Fruit fly (Drosophila melanogaster) whole organism, embryonic: Measurements from ENCODE around the gene rush.

ENCODE experiments used
- CG10366 ChIP-seq: fragments of 200-800 bp; sonication (Bioruptor generic); IDR thresholded peaks from 2 replicates; pipeline ENCODE4 v1.3.6; 2022; ENCODE audit warnings: missing biosample characterization, missing genetic modification characterization
- CG10431 ChIP-seq: fragments of 200-800 bp; sonication (Bioruptor generic); optimal IDR thresholded peaks from 3 replicates; lab custom pipeline; 2018; ENCODE audit warnings: missing biosample characterization, mild to moderate bottlenecking, missing genetic modification characterization
- CG11398 ChIP-seq: fragments of 200-800 bp; sonication (Bioruptor generic); optimal IDR thresholded peaks from 2 replicates; lab custom pipeline; 2016; ENCODE audit warnings: missing biosample characterization, missing genetic modification characterization
- CG12104 ChIP-seq: fragments of 200-800 bp; sonication (Bioruptor generic); optimal IDR thresholded peaks from 3 replicates; lab custom pipeline; 2016; ENCODE audit warnings: missing biosample characterization, missing genetic modification characterization
- CG13775 ChIP-seq: fragments of 200-800 bp; sonication (Bioruptor generic); optimal IDR thresholded peaks from 3 replicates; lab custom pipeline; 2017; ENCODE audit warnings: missing biosample characterization, mild to moderate bottlenecking, missing genetic modification characterization
- CG13894 ChIP-seq: fragments of 200-800 bp; sonication (Bioruptor generic); optimal IDR thresholded peaks from 3 replicates; lab custom pipeline; 2018; ENCODE audit warnings: missing biosample characterization, mild to moderate bottlenecking, missing genetic modification characterization, moderate library complexity
- CG15073 ChIP-seq: fragments of 200-800 bp; sonication (Bioruptor generic); optimal IDR thresholded peaks from 2 replicates; lab custom pipeline; 2016; ENCODE audit warnings: missing biosample characterization, missing genetic modification characterization
- CG15269 ChIP-seq: fragments of 200-800 bp; sonication (Bioruptor generic); optimal IDR thresholded peaks from 2 replicates; lab custom pipeline; 2018; ENCODE audit warnings: missing biosample characterization, mild to moderate bottlenecking, missing genetic modification characterization, moderate library complexity
- CG17328 ChIP-seq: fragments of 200-800 bp; sonication (Bioruptor generic); IDR thresholded peaks from 2 replicates; pipeline ENCODE4 v1.3.6; 2022; ENCODE audit warnings: missing biosample characterization, missing genetic modification characterization
- CG3726 ChIP-seq: fragments of 200-800 bp; sonication (Bioruptor generic); IDR thresholded peaks from 3 replicates; pipeline ENCODE4, ENCODE4 v1.3.6; 2022; ENCODE audit warnings: missing biosample characterization, missing genetic modification characterization
- CG4424 ChIP-seq: fragments of 200-800 bp; sonication (Bioruptor generic); optimal IDR thresholded peaks from 3 replicates; lab custom pipeline; 2016; ENCODE audit warnings: missing biosample characterization, missing genetic modification characterization
- CG6791 ChIP-seq: fragments of 200-800 bp; sonication (Bioruptor generic); IDR thresholded peaks from 3 replicates; pipeline ENCODE4 v1.3.6; 2022; ENCODE audit warnings: missing biosample characterization, missing genetic modification characterization; ENCODE audit not compliant: partially characterized antibody
- CG7556 ChIP-seq: fragments of 200-800 bp; sonication (Bioruptor generic); optimal IDR thresholded peaks from 2 replicates; lab custom pipeline; 2017; ENCODE audit warnings: missing biosample characterization, mild to moderate bottlenecking, missing genetic modification characterization
- CG7786 ChIP-seq: fragments of 200-800 bp; sonication (Bioruptor generic); optimal IDR thresholded peaks from 2 replicates; lab custom pipeline; 2016; ENCODE audit warnings: missing biosample characterization, missing genetic modification characterization
- CG9817 ChIP-seq: fragments of 200-800 bp; sonication (Bioruptor generic); optimal IDR thresholded peaks from 2 replicates; lab custom pipeline; 2018; ENCODE audit warnings: missing biosample characterization, mild to moderate bottlenecking, missing genetic modification characterization, moderate library complexity
- Camta ChIP-seq: fragments of 200-800 bp; sonication (Bioruptor generic); optimal IDR thresholded peaks from 2 replicates; lab custom pipeline; 2016; ENCODE audit warnings: missing biosample characterization, missing genetic modification characterization
- Dad ChIP-seq: fragments of 200-800 bp; sonication (Bioruptor generic); optimal IDR thresholded peaks from 3 replicates; lab custom pipeline; 2016; ENCODE audit warnings: missing biosample characterization, missing genetic modification characterization
- Dek ChIP-seq: fragments of 200-800 bp; sonication (Bioruptor generic); optimal IDR thresholded peaks from 3 replicates; lab custom pipeline; 2019; ENCODE audit warnings: missing biosample characterization, mild to moderate bottlenecking, missing genetic modification characterization, moderate library complexity
- Dfd ChIP-seq, 2 experiments: fragments of >200 bp; optimal IDR thresholded peaks; 2 replicates each; lab custom pipeline; 2017; ENCODE audit warnings: missing biosample characterization in 2 of 2, missing genetic modification characterization in 2 of 2
- Eip74EF ChIP-seq, 2 experiments: fragments of 200-800 bp in 1 of 2; fragments of >200 bp in 1 of 2; sonication (Bioruptor generic) in 1 of 2; optimal IDR thresholded peaks; 2 replicates each; lab custom pipeline; 2017 to 2019; ENCODE audit warnings: missing biosample characterization in 2 of 2, missing genetic modification characterization in 2 of 2, mild to moderate bottlenecking in 1 of 2, moderate library complexity in 1 of 2
- Ets65A ChIP-seq: fragments of 200-800 bp; sonication (Bioruptor generic); peaks from one replicate; lab custom pipeline; 2016; ENCODE audit warnings: missing biosample characterization, missing genetic modification characterization
- Hr51 ChIP-seq, 2 experiments: fragments of 200-800 bp; sonication (Bioruptor generic); optimal IDR thresholded peaks; 2 replicates in 1 of 2; 3 replicates in 1 of 2; lab custom pipeline; 2016 to 2018; ENCODE audit warnings: missing biosample characterization in 2 of 2, missing genetic modification characterization in 2 of 2, mild to moderate bottlenecking in 1 of 2, moderate library complexity in 1 of 2
- Jarid2 ChIP-seq: fragments of 200-800 bp; sonication (Bioruptor generic); optimal IDR thresholded peaks from 3 replicates; lab custom pipeline; 2017; ENCODE audit warnings: mild to moderate bottlenecking, missing biosample characterization, missing genetic modification reagents, missing genetic modification characterization
- MBD-R2 ChIP-seq: fragments of 200-800 bp; sonication (Bioruptor generic); IDR thresholded peaks from 2 replicates; pipeline ENCODE4 v1.3.6; 2022; ENCODE audit warnings: missing biosample characterization, missing genetic modification characterization
- Med ChIP-seq: fragments of 200-800 bp; sonication (Bioruptor generic); peaks from one replicate; lab custom pipeline; 2016; ENCODE audit warnings: missing biosample characterization, missing genetic modification characterization, mild to moderate bottlenecking, inconsistent platforms, moderate library complexity
- Nf-YC ChIP-seq: fragments of 200-800 bp; optimal IDR thresholded peaks from 3 replicates; lab custom pipeline; 2019; ENCODE audit warnings: missing biosample characterization, mild to moderate bottlenecking, missing genetic modification characterization, moderate library complexity
- Ptx1 ChIP-seq: fragments of 200-800 bp; sonication (Bioruptor generic); IDR thresholded peaks from 2 replicates; pipeline ENCODE4 v1.3.6; 2022; ENCODE audit warnings: missing biosample characterization, missing genetic modification characterization
- Side ChIP-seq: fragments of 200-800 bp; sonication (Bioruptor generic); optimal IDR thresholded peaks from 2 replicates; lab custom pipeline; 2016; ENCODE audit warnings: missing biosample characterization, missing genetic modification characterization
- Sry-δ ChIP-seq: fragments of 200-800 bp; sonication (Bioruptor generic); optimal IDR thresholded peaks from 2 replicates; lab custom pipeline; 2016; ENCODE audit warnings: missing biosample characterization, missing genetic modification characterization
- al ChIP-seq: fragments of 200-800 bp; sonication (Bioruptor generic); IDR thresholded peaks from 2 replicates; pipeline ENCODE4 v1.3.6; 2022; ENCODE audit warnings: missing biosample characterization, missing genetic modification characterization
- az2 ChIP-seq: fragments of 200-800 bp; sonication (Bioruptor generic); optimal IDR thresholded peaks from 3 replicates; lab custom pipeline; 2016; ENCODE audit warnings: missing biosample characterization, missing genetic modification characterization
- bab2 ChIP-seq: fragments of 200-800 bp; sonication (Bioruptor generic); optimal IDR thresholded peaks from 2 replicates; lab custom pipeline; 2016; ENCODE audit warnings: missing biosample characterization, missing genetic modification characterization
- btn ChIP-seq: fragments of 200-800 bp; sonication (Bioruptor generic); optimal IDR thresholded peaks from 2 replicates; lab custom pipeline; 2016; ENCODE audit warnings: missing biosample characterization, missing genetic modification characterization
- caup ChIP-seq: fragments of 200-800 bp; sonication (Bioruptor generic); optimal IDR thresholded peaks from 3 replicates; lab custom pipeline; 2017; ENCODE audit warnings: missing biosample characterization, mild to moderate bottlenecking, missing genetic modification characterization, moderate library complexity; ENCODE audit not compliant: severe bottlenecking
- chn ChIP-seq: fragments of 200-800 bp; sonication (Bioruptor generic); optimal IDR thresholded peaks from 2 replicates; lab custom pipeline; 2016; ENCODE audit warnings: missing biosample characterization, missing genetic modification characterization
- crol ChIP-seq: fragments of 200-800 bp; sonication (Bioruptor generic); IDR thresholded peaks from 2 replicates; pipeline ENCODE4 v1.3.6; 2022; ENCODE audit warnings: missing biosample characterization, missing genetic modification characterization
- fd3F ChIP-seq: fragments of 200-800 bp; sonication (Bioruptor generic); optimal IDR thresholded peaks from 2 replicates; lab custom pipeline; 2018; ENCODE audit warnings: missing biosample characterization, mild to moderate bottlenecking, missing genetic modification characterization, moderate library complexity
- gsb-n ChIP-seq: fragments of 200-800 bp; sonication (Bioruptor generic); optimal IDR thresholded peaks from 3 replicates; lab custom pipeline; 2018; ENCODE audit warnings: missing biosample characterization, mild to moderate bottlenecking, missing genetic modification characterization
- hbn ChIP-seq: fragments of 200-800 bp; sonication (Bioruptor generic); IDR thresholded peaks from 2 replicates; pipeline ENCODE4 v1.3.6; 2022; ENCODE audit warnings: missing biosample characterization, missing genetic modification characterization; ENCODE audit not compliant: partially characterized antibody
- jigr1 ChIP-seq: fragments of 200-800 bp; sonication (Bioruptor generic); IDR thresholded peaks from 3 replicates; pipeline ENCODE4 v1.3.6; 2022; ENCODE audit warnings: missing biosample characterization, missing genetic modification characterization
- kni ChIP-seq: fragments of 200-800 bp; sonication (Bioruptor generic); optimal IDR thresholded peaks from 3 replicates; lab custom pipeline; 2017; ENCODE audit warnings: mild to moderate bottlenecking, missing biosample characterization, missing genetic modification reagents, missing genetic modification characterization
- mirr ChIP-seq: fragments of 200-800 bp; sonication (Bioruptor generic); optimal IDR thresholded peaks from 3 replicates; lab custom pipeline; 2018; ENCODE audit warnings: missing biosample characterization, mild to moderate bottlenecking, missing genetic modification characterization
- psq ChIP-seq: fragments of 200-800 bp; sonication (Bioruptor generic); optimal IDR thresholded peaks from 2 replicates; lab custom pipeline; 2017; ENCODE audit warnings: missing biosample characterization, missing genetic modification characterization
- pzg ChIP-seq: fragments of 200-800 bp; sonication (Bioruptor generic); optimal IDR thresholded peaks from 3 replicates; lab custom pipeline; 2018; ENCODE audit warnings: missing biosample characterization, mild to moderate bottlenecking, missing genetic modification characterization, moderate library complexity
- sna ChIP-seq: fragments of 200-800 bp; sonication (Bioruptor generic); IDR thresholded peaks from 2 replicates; pipeline ENCODE4 v1.3.6; 2022; ENCODE audit warnings: missing biosample characterization, missing genetic modification characterization; ENCODE audit not compliant: partially characterized antibody
- sob ChIP-seq: fragments of 200-800 bp; sonication (Bioruptor generic); IDR thresholded peaks from 2 replicates; pipeline ENCODE4 v1.3.6; 2022; ENCODE audit warnings: missing biosample characterization, missing genetic modification characterization
- ttk ChIP-seq: fragments of 200-800 bp; sonication (Bioruptor generic); IDR thresholded peaks from 2 replicates; pipeline ENCODE4 v2.1.2; 2022; ENCODE audit warnings: missing biosample characterization, missing genetic modification characterization
- vnd ChIP-seq: fragments of 200-800 bp; sonication (Bioruptor generic); IDR thresholded peaks from 3 replicates; pipeline ENCODE4 v1.3.6; 2022; ENCODE audit warnings: missing biosample characterization, missing genetic modification characterization; ENCODE audit not compliant: partially characterized antibody

Gene rush

DNA sequence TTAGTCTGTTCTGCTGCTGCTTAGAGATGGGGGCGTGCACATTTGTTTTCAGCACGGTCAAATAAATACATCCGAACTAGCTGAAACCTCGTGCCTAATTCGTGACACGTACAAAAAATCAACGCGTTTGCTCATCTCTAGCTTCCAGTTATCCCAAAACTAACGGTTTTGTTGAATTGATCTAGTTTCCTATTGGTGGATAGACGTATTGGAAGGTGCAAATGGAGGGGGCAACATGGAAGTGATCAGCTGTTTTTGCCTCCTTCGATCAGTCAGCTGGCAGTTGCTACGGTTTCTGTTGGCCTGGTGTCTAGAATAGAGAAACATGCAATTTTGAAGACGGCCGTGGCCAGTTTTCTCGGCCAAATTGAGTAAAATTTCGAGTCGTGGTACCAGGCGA is 39.3 kb downstream of the rush start (continued):
- peak; percentile 44 for TF ChIP-seq Dek
- peak; percentile 96 for TF ChIP-seq hbn
- peak; percentile 42 for TF ChIP-seq CG7556 (GFP tag; lab: Kevin White, UChicago)
- TF ChIP-seq CG15073: no peak
- TF ChIP-seq Sry-δ (GFP tag; lab: Kevin White, UChicago): peak; percentile 86
- TF ChIP-seq Dad: peak; percentile 25
- peak; percentile 23; the same call in 1 of the 2 replicates for TF ChIP-seq al (GFP tag; lab: Robert Waterston, UW)
- TF ChIP-seq jigr1 (GFP tag; lab: Robert Waterston, UW): no peak
- TF ChIP-seq CG7786 (GFP tag; lab: Kevin White, UChicago): peak; percentile 1
- peak; percentile 55 for TF ChIP-seq CG15269 (tag; lab: Kevin White, UChicago)
- TF ChIP-seq Hr51 (GFP tag; optimal IDR thresholded peaks at IDR 0.05; lab: Kevin White, UChicago): peak; percentile 10 to 32
- peak; percentile 49; the same call in 1 of the 2 replicates for TF ChIP-seq MBD-R2 (GFP tag; lab: Robert Waterston, UW)
- peak; percentile 31 for TF ChIP-seq CG9817
- peak; percentile 75 for TF ChIP-seq sob (GFP tag; lab: Robert Waterston, UW)
- TF ChIP-seq bab2 (GFP tag; lab: Kevin White, UChicago): peak; percentile 31
- TF ChIP-seq CG17328 (GFP tag; lab: Robert Waterston, UW): peak; percentile 14; the same call in 1 of the 2 replicates
- TF ChIP-seq CG10431 (GFP tag; lab: Kevin White, UChicago): peak; percentile 40
- peak; percentile 3 for TF ChIP-seq Side (GFP tag; lab: Kevin White, UChicago)
- peak; percentile 40; the same call in 1 of the 2 replicates for TF ChIP-seq crol
- peak; percentile 29 for TF ChIP-seq chn (GFP tag; lab: Kevin White, UChicago)
- no peak for TF ChIP-seq psq
- TF ChIP-seq pzg (GFP tag; lab: Kevin White, UChicago): peak; percentile 17
- TF ChIP-seq Eip74EF (GFP tag; optimal IDR thresholded peaks at IDR 0.05; lab: Kevin White, UChicago): peak in 1 of 2 experiments; percentile 50
- peak; percentile 36 for TF ChIP-seq caup
- peak; percentile 99 for TF ChIP-seq kni
- no peak for TF ChIP-seq CG3726
- TF ChIP-seq Ets65A (GFP tag; lab: Kevin White, UChicago): peak; percentile 86
- TF ChIP-seq Camta (GFP tag; lab: Kevin White, UChicago): no peak
- peak; percentile 29 for TF ChIP-seq mirr
- TF ChIP-seq gsb-n (tag; lab: Kevin White, UChicago): peak; percentile 26
- peak; percentile 92 for TF ChIP-seq Med (GFP tag; lab: Kevin White, UChicago)
- TF ChIP-seq Jarid2 (GFP tag; lab: Kevin White, UChicago): no peak
- peak; percentile 88 for TF ChIP-seq vnd (GFP tag; lab: Robert Waterston, UW)
- TF ChIP-seq fd3F (GFP tag; lab: Kevin White, UChicago): peak; percentile 7
- TF ChIP-seq CG12104 (GFP tag; lab: Kevin White, UChicago): no peak
- TF ChIP-seq CG10366 (GFP tag; lab: Robert Waterston, UW): peak; percentile 37; the same call in 1 of the 2 replicates
- no peak for TF ChIP-seq CG11398
- TF ChIP-seq ttk: no peak
- no peak for TF ChIP-seq Dfd (GFP tag; optimal IDR thresholded peaks at IDR 0.05; lab: Kevin White, UChicago)
- peak; percentile 40 for TF ChIP-seq CG13775 (GFP tag; lab: Kevin White, UChicago)
- peak; percentile 51; the same call in 1 of the 2 replicates for TF ChIP-seq Ptx1
- peak; percentile 97 for TF ChIP-seq Nf-YC
- TF ChIP-seq CG6791 (GFP tag; lab: Robert Waterston, UW): peak; percentile 93
- peak; percentile 34 for TF ChIP-seq az2 (GFP tag; lab: Kevin White, UChicago)
- TF ChIP-seq CG13894: peak; percentile 73
- TF ChIP-seq CG4424 (GFP tag; lab: Kevin White, UChicago): peak; percentile 23
- no peak for TF ChIP-seq btn (GFP tag; lab: Kevin White, UChicago)
- TF ChIP-seq sna (GFP tag; lab: Robert Waterston, UW): peak; percentile 96
